Worm (Caenorhabditis elegans) whole organism, young adult: ENCODE data around the gene txt-10.

Experiments
- ama-1 ChIP-seq, 3 experiments: fragments of 150-350 bp in 1 of 3; sonication (generic microtip) in 2 of 3; optimal IDR thresholded peaks; 2 replicates each; lab custom pipeline; 2014 to 2018; ENCODE audit warnings: missing biosample characterization in 2 of 3, missing genetic modification characterization in 2 of 3, missing genetic modification reagents in 2 of 3
- ztf-3 ChIP-seq: fragments of 200-800 bp; sonication (Bioruptor generic); optimal IDR thresholded peaks from 2 replicates; lab custom pipeline; 2018; ENCODE audit warnings: mild to moderate bottlenecking, missing genetic modification characterization, missing compliant biosample characterization

DNA sequence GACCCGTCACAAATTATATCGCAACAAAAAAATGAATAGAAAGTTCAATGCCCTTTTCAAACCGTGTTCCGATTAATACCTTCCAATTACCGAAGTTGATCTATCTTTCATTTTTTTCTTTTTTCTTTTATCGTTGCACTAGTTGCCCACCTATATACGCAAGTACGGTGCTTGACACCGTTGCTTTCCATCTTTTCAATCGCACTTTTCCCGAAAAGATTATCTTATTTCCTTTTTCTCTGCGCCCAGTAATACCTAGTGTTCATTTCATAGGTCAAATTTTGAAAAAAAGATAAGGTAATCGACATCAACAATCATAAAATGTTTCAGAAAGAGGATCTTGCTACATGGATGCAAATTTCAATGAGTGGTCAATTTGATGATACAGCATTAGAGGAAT is 3.0 kb downstream of the txt-10 start:
- TF ChIP-seq ama-1 (optimal IDR thresholded peaks at IDR 0.05; lab: Kevin White, UChicago) (no peak), ama-1 (GFP tag; optimal IDR thresholded peaks at IDR 0.05; lab: Kevin White, UChicago) (no peak), ztf-3 (GFP tag; lab: Kevin White, UChicago) (no peak)
